Worm (Caenorhabditis elegans) whole organism, late embryonic: ENCODE data around the gene T25B2.1.

Experiments
- C38D4.7 ChIP-seq: fragments of 200-800 bp; sonication (Bioruptor generic); optimal IDR thresholded peaks from 2 replicates; lab custom pipeline; 2018; ENCODE audit warnings: mild to moderate bottlenecking, missing genetic modification characterization, moderate library complexity, missing compliant biosample characterization
- F13H6.1 ChIP-seq: sonication (generic microtip); optimal IDR thresholded peaks from 2 replicates; lab custom pipeline; 2016; ENCODE audit warnings: missing genetic modification characterization, missing compliant biosample characterization
- K02D7.2 ChIP-seq: sonication (generic microtip); optimal IDR thresholded peaks from 2 replicates; lab custom pipeline; 2017; ENCODE audit warnings: mild to moderate bottlenecking, missing genetic modification characterization, missing compliant biosample characterization
- Y22D7AL.16 ChIP-seq: sonication (generic microtip); optimal IDR thresholded peaks from 2 replicates; lab custom pipeline; 2016; ENCODE audit warnings: missing genetic modification characterization, missing compliant biosample characterization
- ahr-1 ChIP-seq: sonication (generic microtip); optimal IDR thresholded peaks from 2 replicates; lab custom pipeline; 2016; ENCODE audit warnings: missing genetic modification characterization, missing compliant biosample characterization
- ama-1 ChIP-seq: fragments of 150-350 bp; optimal IDR thresholded peaks from 2 replicates; lab custom pipeline; 2014
- ceh-18 ChIP-seq: sonication (generic microtip); optimal IDR thresholded peaks from 2 replicates; lab custom pipeline; 2016; ENCODE audit warnings: missing genetic modification characterization, missing compliant biosample characterization
- ceh-19 ChIP-seq: fragments of 200-800 bp; sonication (Bioruptor generic); optimal IDR thresholded peaks from 2 replicates; lab custom pipeline; 2018; ENCODE audit warnings: mild to moderate bottlenecking, missing genetic modification characterization, missing compliant biosample characterization
- ceh-2 ChIP-seq: sonication (generic microtip); optimal IDR thresholded peaks from 2 replicates; lab custom pipeline; 2016; ENCODE audit warnings: missing genotype, missing genetic modification characterization, missing compliant biosample characterization
- ceh-24 ChIP-seq: sonication (generic microtip); optimal IDR thresholded peaks from 2 replicates; lab custom pipeline; 2016; ENCODE audit warnings: mild to moderate bottlenecking, missing genetic modification characterization, missing compliant biosample characterization
- ceh-30 ChIP-seq: fragments of 150-350 bp; optimal IDR thresholded peaks from 2 replicates; lab custom pipeline; 2014; ENCODE audit warnings: missing biosample characterization, missing genetic modification characterization
- ceh-34 ChIP-seq: sonication (generic microtip); optimal IDR thresholded peaks from 2 replicates; lab custom pipeline; 2016; ENCODE audit warnings: mild to moderate bottlenecking, missing genetic modification characterization, missing compliant biosample characterization
- ceh-45 ChIP-seq: fragments of 200-800 bp; sonication (Bioruptor generic); IDR thresholded peaks from 2 replicates; pipeline ENCODE4 v1.3.6; 2022; ENCODE audit warnings: missing genetic modification reagents, missing genetic modification characterization, missing compliant biosample characterization
- ceh-6 ChIP-seq: fragments of 200-800 bp; sonication (Bioruptor generic); optimal IDR thresholded peaks from 2 replicates; lab custom pipeline; 2018; ENCODE audit warnings: mild to moderate bottlenecking, missing genetic modification characterization, missing compliant biosample characterization
- ceh-9 ChIP-seq: sonication (generic microtip); optimal IDR thresholded peaks from 2 replicates; lab custom pipeline; 2016; ENCODE audit warnings: mild to moderate bottlenecking, missing genetic modification characterization, inconsistent platforms, missing compliant biosample characterization
- dve-1 ChIP-seq: sonication (generic microtip); optimal IDR thresholded peaks from 2 replicates; lab custom pipeline; 2017; ENCODE audit warnings: antibody characterized with exemption, mild to moderate bottlenecking, missing genetic modification characterization, missing compliant biosample characterization
- elt-4 ChIP-seq: sonication (generic microtip); optimal IDR thresholded peaks from 2 replicates; lab custom pipeline; 2016; ENCODE audit warnings: missing genetic modification characterization, missing compliant biosample characterization
- ets-4 ChIP-seq: sonication (generic microtip); optimal IDR thresholded peaks from 2 replicates; lab custom pipeline; 2016; ENCODE audit warnings: missing genetic modification characterization, missing compliant biosample characterization
- eyg-1 ChIP-seq: sonication (generic microtip); optimal IDR thresholded peaks from 2 replicates; lab custom pipeline; 2016; ENCODE audit warnings: missing genotype, missing genetic modification characterization, missing compliant biosample characterization
- fax-1 ChIP-seq: sonication (generic microtip); optimal IDR thresholded peaks from 2 replicates; lab custom pipeline; 2016; ENCODE audit warnings: missing genotype, missing genetic modification characterization, missing compliant biosample characterization
- hlh-15 ChIP-seq: sonication (generic microtip); optimal IDR thresholded peaks from 2 replicates; lab custom pipeline; 2016; ENCODE audit warnings: missing genetic modification characterization, missing compliant biosample characterization
- hlh-6 ChIP-seq: sonication (generic microtip); optimal IDR thresholded peaks from 2 replicates; lab custom pipeline; 2016; ENCODE audit warnings: missing genotype, missing genetic modification characterization, missing compliant biosample characterization
- lin-11 ChIP-seq: fragments of 200-800 bp; sonication (Bioruptor generic); optimal IDR thresholded peaks from 2 replicates; lab custom pipeline; 2018; ENCODE audit warnings: mild to moderate bottlenecking, missing genetic modification characterization, missing compliant biosample characterization
- nfya-1 ChIP-seq: sonication (generic microtip); optimal IDR thresholded peaks from 2 replicates; lab custom pipeline; 2017; ENCODE audit warnings: missing genetic modification characterization, mild to moderate bottlenecking, missing compliant biosample characterization, antibody characterized with exemption, moderate library complexity
- nhr-232 ChIP-seq: sonication (generic microtip); optimal IDR thresholded peaks from 2 replicates; lab custom pipeline; 2016; ENCODE audit warnings: missing genetic modification characterization, missing compliant biosample characterization
- npax-4 ChIP-seq: sonication (generic microtip); optimal IDR thresholded peaks from 2 replicates; lab custom pipeline; 2016; ENCODE audit warnings: missing genetic modification characterization, missing compliant biosample characterization
- odd-2 ChIP-seq: sonication (generic microtip); optimal IDR thresholded peaks from 2 replicates; lab custom pipeline; 2017; ENCODE audit warnings: antibody characterized with exemption, mild to moderate bottlenecking, missing genetic modification characterization, missing compliant biosample characterization
- pag-3 ChIP-seq: sonication (generic microtip); optimal IDR thresholded peaks from 2 replicates; lab custom pipeline; 2016; ENCODE audit warnings: missing compliant biosample characterization, missing genetic modification characterization, borderline replicate concordance
- pqm-1 ChIP-seq: sonication (generic microtip); optimal IDR thresholded peaks from 2 replicates; lab custom pipeline; 2016; ENCODE audit warnings: missing genetic modification characterization, missing compliant biosample characterization
- pros-1 ChIP-seq: fragments of 150-350 bp; optimal IDR thresholded peaks from 2 replicates; lab custom pipeline; 2014; ENCODE audit warnings: missing biosample characterization, missing genetic modification reagents, missing genetic modification characterization
- ref-2 ChIP-seq: sonication (generic microtip); optimal IDR thresholded peaks from 2 replicates; lab custom pipeline; 2016; ENCODE audit warnings: missing genetic modification characterization, missing compliant biosample characterization
- syd-9 ChIP-seq: sonication (generic microtip); optimal IDR thresholded peaks from 2 replicates; lab custom pipeline; 2016; ENCODE audit warnings: mild to moderate bottlenecking, missing genetic modification characterization, moderate library complexity, missing compliant biosample characterization
- tbx-2 ChIP-seq: sonication (generic microtip); optimal IDR thresholded peaks from 2 replicates; lab custom pipeline; 2016; ENCODE audit warnings: missing genetic modification characterization, missing compliant biosample characterization
- tbx-7 ChIP-seq: sonication (generic microtip); optimal IDR thresholded peaks from 2 replicates; lab custom pipeline; 2016; ENCODE audit warnings: missing genotype, missing genetic modification characterization, missing compliant biosample characterization
- ttx-3 ChIP-seq: sonication (generic microtip); optimal IDR thresholded peaks from 2 replicates; lab custom pipeline; 2016; ENCODE audit warnings: missing genetic modification reagents, missing genetic modification characterization, missing compliant biosample characterization
- unc-3 ChIP-seq, 2 experiments: fragments of 200-800 bp in 1 of 2; sonication (Bioruptor generic) in 1 of 2; sonication (generic microtip) in 1 of 2; conservative IDR thresholded peaks in 1 of 2; optimal IDR thresholded peaks in 1 of 2; 2 replicates each; pipeline versions ENCODE4 v1.3.6 to Lab custom; 2016 to 2022; ENCODE audit warnings: missing compliant biosample characterization in 2 of 2, missing genetic modification characterization in 2 of 2, missing genetic modification reagents in 1 of 2
- unc-42 ChIP-seq: sonication (generic microtip); optimal IDR thresholded peaks from 2 replicates; lab custom pipeline; 2016; ENCODE audit warnings: missing genotype, missing genetic modification characterization, missing compliant biosample characterization
- unc-55 ChIP-seq: sonication (generic microtip); optimal IDR thresholded peaks from 2 replicates; lab custom pipeline; 2017; ENCODE audit warnings: missing biosample characterization, missing genetic modification reagents, missing genetic modification characterization
- unc-86 ChIP-seq: sonication (generic microtip); optimal IDR thresholded peaks from 2 replicates; lab custom pipeline; 2016; ENCODE audit warnings: missing genetic modification characterization, missing compliant biosample characterization

The T25B2.1 gene

DNA sequence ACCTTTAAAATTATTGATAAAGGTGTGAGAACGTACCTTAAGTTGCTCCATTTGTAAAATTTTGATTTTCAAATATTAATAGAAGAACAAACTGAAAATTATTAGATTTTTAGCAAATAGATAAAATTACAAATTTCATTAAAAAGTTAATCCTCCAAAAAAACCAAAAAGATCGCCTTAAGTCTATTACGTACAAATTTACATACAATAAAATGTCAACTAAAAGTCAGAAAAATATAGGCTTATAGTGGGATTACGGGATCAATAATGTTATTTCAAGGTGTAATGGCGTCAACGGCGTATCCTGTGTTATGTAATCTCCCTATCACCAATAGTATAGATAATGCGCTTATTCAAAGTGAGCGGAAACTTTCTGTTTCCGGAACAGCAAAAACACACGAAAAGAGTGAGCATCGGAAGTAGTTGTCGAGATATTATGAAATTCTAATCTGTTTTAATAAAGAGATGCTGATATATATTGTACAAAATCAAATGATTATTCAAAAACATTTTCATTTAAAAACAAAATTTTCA lies 20.5 kb downstream of the T25B2.1 start, which contains the start of gene ceh-54:
Gene ceh-54, minus strand, starts transcription at position 51 of the 534 bp plus-strand sequence.
- TF ChIP-seq ceh-34 (tag; lab: Kevin White, UChicago) (no peak), nfya-1 (tag; lab: Kevin White, UChicago) (no peak), ceh-6 (GFP tag; lab: Kevin White, UChicago) (no peak), ref-2 (tag; lab: Kevin White, UChicago) (no peak), pros-1 (tag; lab: Kevin White, UChicago) (no peak), ahr-1 (tag; lab: Kevin White, UChicago) (no peak), hlh-15 (tag; lab: Kevin White, UChicago) (no peak), unc-42 (no peak), F13H6.1 (tag; lab: Kevin White, UChicago) (no peak), fax-1 (tag; lab: Kevin White, UChicago) (no peak)
- TF ChIP-seq, all 69 proteins: peak for 0

DNA sequence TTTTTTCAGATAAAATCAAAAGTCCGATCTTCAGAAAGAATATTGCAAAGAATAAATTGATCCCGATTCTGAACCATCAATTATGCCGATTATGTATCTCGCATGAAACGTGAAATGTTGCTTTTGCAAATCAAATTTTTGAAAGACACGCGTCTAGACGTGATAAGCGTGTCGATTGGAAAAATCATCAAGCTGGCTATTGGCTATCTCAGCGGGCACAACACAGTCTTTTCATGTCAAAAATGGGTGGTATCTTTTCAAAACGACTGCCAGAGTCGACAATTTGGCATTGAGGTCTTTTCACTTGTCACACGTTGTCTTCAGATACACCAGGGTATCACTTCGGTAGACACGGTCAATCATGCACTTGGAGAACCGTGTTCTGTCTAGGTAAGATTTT lies 22.9 kb downstream of the T25B2.1 start, which contains the start of gene daf-9:
Gene daf-9, plus strand, starts transcription at position 301 of the 400 bp plus-strand sequence.
- TF ChIP-seq ref-2 (tag; lab: Kevin White, UChicago) (no peak), C38D4.7 (no peak), K02D7.2 (tag; lab: Kevin White, UChicago) (no peak), nhr-232 (tag; lab: Kevin White, UChicago) (no peak), ceh-9 (tag; lab: Kevin White, UChicago) (no peak), pag-3 (tag; lab: Kevin White, UChicago) (no peak), Y22D7AL.16 (tag; lab: Kevin White, UChicago) (no peak), F13H6.1 (tag; lab: Kevin White, UChicago) (no peak), ceh-6 (GFP tag; lab: Kevin White, UChicago) (no peak), npax-4 (tag; lab: Kevin White, UChicago) (no peak), unc-86 (tag; lab: Kevin White, UChicago) (no peak), tbx-2 (tag; lab: Kevin White, UChicago) (no peak), syd-9 (no peak), ceh-24 (tag; lab: Kevin White, UChicago) (no peak), unc-3 (GFP tag; conservative IDR thresholded peaks at IDR 0.05; lab: Robert Waterston, UW) (no peak), unc-3 (tag; optimal IDR thresholded peaks at IDR 0.05; lab: Kevin White, UChicago) (no peak), hlh-15 (tag; lab: Kevin White, UChicago) (no peak)
- TF ChIP-seq, all 69 proteins: peak for 0

DNA sequence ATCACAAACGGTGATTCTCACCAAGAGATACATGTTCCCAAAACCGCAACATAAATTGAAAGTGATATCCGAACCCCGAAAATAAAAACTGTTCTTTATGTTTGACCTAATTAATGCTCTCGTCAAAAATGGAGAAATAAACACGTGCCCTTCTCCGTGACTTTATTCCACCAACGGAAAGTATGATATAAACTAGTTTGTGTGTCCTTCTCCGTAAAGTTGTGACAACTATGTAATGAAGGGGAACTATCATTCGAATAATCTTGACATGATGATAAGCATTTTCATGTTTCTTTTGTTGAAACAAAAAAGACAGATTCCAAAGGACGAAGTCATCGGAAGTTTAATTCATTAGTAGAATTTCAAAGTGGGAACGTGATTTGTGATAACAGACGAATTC lies 27.8 kb downstream of the T25B2.1 start:
- TF ChIP-seq C38D4.7 (no peak), ceh-30 (tag; lab: Kevin White, UChicago) (no peak)

DNA sequence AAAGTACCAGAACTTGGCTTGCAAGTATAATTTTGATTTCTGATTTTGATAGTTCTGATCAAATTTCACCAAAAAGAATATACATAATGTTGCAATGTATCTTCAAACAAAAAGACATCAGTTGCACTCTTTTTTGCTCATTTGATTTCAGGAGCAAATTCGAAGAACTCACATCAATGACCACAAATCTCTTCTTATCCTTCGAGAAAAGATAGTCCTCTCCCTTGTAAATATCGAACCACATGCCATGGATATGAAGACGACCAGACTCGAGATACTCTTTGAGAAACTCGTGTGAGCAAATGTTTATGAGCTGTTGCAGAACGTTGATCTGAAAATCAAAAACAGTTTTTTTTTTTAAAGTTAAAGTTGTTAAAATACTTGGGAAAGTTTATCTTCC lies 29.1 kb downstream of the T25B2.1 start:
- TF ChIP-seq ceh-2 (tag; lab: Kevin White, UChicago) (no peak), dve-1 (no peak)

DNA sequence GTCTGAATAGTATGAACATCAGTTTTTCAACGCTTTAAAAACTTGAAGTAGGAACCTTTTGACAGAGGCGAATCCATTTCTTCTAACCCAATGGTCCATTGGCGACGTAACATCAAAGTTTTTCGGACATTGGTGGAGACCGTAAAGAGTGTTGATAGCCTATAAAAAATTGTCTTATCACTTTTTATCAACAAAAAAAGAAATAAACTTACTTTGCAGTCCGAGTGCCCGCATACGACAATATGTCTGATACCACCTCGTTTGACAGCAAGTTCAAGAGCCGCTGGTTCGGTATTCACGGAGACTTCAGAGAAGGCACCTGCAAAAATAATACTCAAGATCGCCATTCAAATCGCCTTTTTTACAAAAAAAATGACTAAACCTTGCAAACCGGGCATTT lies 29.6 kb downstream of the T25B2.1 start:
- TF ChIP-seq tbx-7 (tag; lab: Kevin White, UChicago) (no peak), ceh-18 (no peak), hlh-6 (tag; lab: Kevin White, UChicago) (no peak), ama-1 (lab: Kevin White, UChicago) (no peak), unc-55 (GFP tag; lab: Kevin White, UChicago) (no peak), ttx-3 (tag; lab: Kevin White, UChicago) (no peak), pqm-1 (tag; lab: Kevin White, UChicago) (no peak), lin-11 (tag; lab: Kevin White, UChicago) (no peak), ceh-9 (tag; lab: Kevin White, UChicago) (no peak), hlh-15 (tag; lab: Kevin White, UChicago) (no peak), ets-4 (no peak), unc-3 (GFP tag; conservative IDR thresholded peaks at IDR 0.05; lab: Robert Waterston, UW) (no peak), unc-3 (tag; optimal IDR thresholded peaks at IDR 0.05; lab: Kevin White, UChicago) (no peak), ref-2 (tag; lab: Kevin White, UChicago) (no peak), elt-4 (tag; lab: Kevin White, UChicago) (no peak), odd-2 (tag; lab: Kevin White, UChicago) (no peak), eyg-1 (tag; lab: Kevin White, UChicago) (no peak), ceh-19 (GFP tag; lab: Kevin White, UChicago) (no peak), ceh-45 (GFP tag; lab: Robert Waterston, UW) (no peak)
